Fruit fly (Drosophila melanogaster) whole organism, embryonic: ENCODE results near the gene CG7135.
A peak's percentile ranks its signal among the peaks of the same experiment; 100 is the strongest.

ENCODE experiments used
- Blimp-1 ChIP-seq: fragments of 200-800 bp; sonication (Bioruptor generic); optimal IDR thresholded peaks from 3 replicates; lab custom pipeline; 2018; ENCODE audit warnings: missing biosample characterization, missing genetic modification characterization, mild to moderate bottlenecking, moderate library complexity, missing genetic modification reagents
- CG10209 ChIP-seq: fragments of 200-800 bp; sonication (Bioruptor generic); optimal IDR thresholded peaks from 3 replicates; lab custom pipeline; 2017; ENCODE audit warnings: missing biosample characterization, mild to moderate bottlenecking, missing genetic modification characterization, missing genetic modification reagents
- CG10654 ChIP-seq: fragments of 200-800 bp; sonication (Bioruptor generic); optimal IDR thresholded peaks from 2 replicates; lab custom pipeline; 2016; ENCODE audit warnings: missing biosample characterization, missing genetic modification characterization
- CG30431 ChIP-seq: fragments of 200-800 bp; sonication (Bioruptor generic); optimal IDR thresholded peaks from 2 replicates; lab custom pipeline; 2017; ENCODE audit warnings: missing biosample characterization, missing genetic modification characterization
- CG4617 ChIP-seq: fragments of 200-800 bp; sonication (Bioruptor generic); optimal IDR thresholded peaks from 3 replicates; lab custom pipeline; 2016; ENCODE audit warnings: missing biosample characterization, missing genetic modification characterization, borderline replicate concordance
- CG4730 ChIP-seq: fragments of 200-800 bp; sonication (Bioruptor generic); IDR thresholded peaks from 2 replicates; pipeline ENCODE4 v1.3.6; 2022; ENCODE audit warnings: missing biosample characterization, missing genetic modification characterization
- CG6689 ChIP-seq: fragments of 200-800 bp; sonication (Bioruptor generic); IDR thresholded peaks from 2 replicates; pipeline ENCODE4 v1.3.6; 2022; ENCODE audit warnings: missing biosample characterization, missing genetic modification characterization
- CG6765 ChIP-seq: fragments of 200-800 bp; sonication (Bioruptor generic); optimal IDR thresholded peaks from 3 replicates; lab custom pipeline; 2017; ENCODE audit warnings: missing biosample characterization, mild to moderate bottlenecking, missing genetic modification characterization
- CG6813 ChIP-seq: fragments of 200-800 bp; sonication (Bioruptor generic); optimal IDR thresholded peaks from 2 replicates; lab custom pipeline; 2017; ENCODE audit warnings: missing biosample characterization, missing genetic modification characterization, mild to moderate bottlenecking, moderate library complexity, missing genetic modification reagents
- CG7963 ChIP-seq: fragments of 200-800 bp; sonication (Bioruptor generic); IDR thresholded peaks from 3 replicates; pipeline ENCODE4 v1.3.6; 2022; ENCODE audit warnings: missing biosample characterization, missing genetic modification characterization; ENCODE audit not compliant: partially characterized antibody
- CG8089 ChIP-seq: fragments of 200-800 bp; sonication (Bioruptor generic); optimal IDR thresholded peaks from 3 replicates; lab custom pipeline; 2016; ENCODE audit warnings: missing biosample characterization, missing genetic modification characterization
- Chrac-16 ChIP-seq: fragments of 200-800 bp; sonication (Bioruptor generic); optimal IDR thresholded peaks from 3 replicates; lab custom pipeline; 2016; ENCODE audit warnings: missing biosample characterization, missing genetic modification characterization
- CoRest ChIP-seq: fragments of 200-800 bp; sonication (Bioruptor generic); optimal IDR thresholded peaks from 3 replicates; lab custom pipeline; 2018; ENCODE audit warnings: missing biosample characterization, mild to moderate bottlenecking, missing genetic modification characterization, moderate library complexity
- CrebB ChIP-seq: fragments of 200-800 bp; sonication (Bioruptor generic); optimal IDR thresholded peaks from 3 replicates; lab custom pipeline; 2018; ENCODE audit warnings: missing biosample characterization, mild to moderate bottlenecking, missing genetic modification characterization
- Dbx ChIP-seq: fragments of 200-800 bp; sonication (Bioruptor generic); IDR thresholded peaks from 3 replicates; pipeline ENCODE4 v1.3.6; 2022; ENCODE audit warnings: missing biosample characterization, missing genetic modification characterization
- Eip74EF ChIP-seq, 2 experiments: fragments of 200-800 bp in 1 of 2; fragments of >200 bp in 1 of 2; sonication (Bioruptor generic) in 1 of 2; optimal IDR thresholded peaks; 2 replicates each; lab custom pipeline; 2017 to 2019; ENCODE audit warnings: missing biosample characterization in 2 of 2, missing genetic modification characterization in 2 of 2, mild to moderate bottlenecking in 1 of 2, moderate library complexity in 1 of 2
- Fer2 ChIP-seq: fragments of 200-800 bp; sonication (Bioruptor generic); optimal IDR thresholded peaks from 2 replicates; lab custom pipeline; 2018; ENCODE audit warnings: missing biosample characterization, mild to moderate bottlenecking, missing genetic modification characterization, moderate library complexity
- GATAe ChIP-seq: fragments of 200-800 bp; sonication (Bioruptor generic); conservative IDR thresholded peaks from 2 replicates; pipeline ENCODE4 v1.3.6; 2022; ENCODE audit warnings: missing biosample characterization, missing genetic modification characterization
- Gsc ChIP-seq: fragments of 200-800 bp; sonication (Bioruptor generic); IDR thresholded peaks from 2 replicates; pipeline ENCODE4 v1.3.6; 2022; ENCODE audit warnings: missing biosample characterization, missing genetic modification characterization
- HHEX ChIP-seq: fragments of 200-800 bp; sonication (Bioruptor generic); optimal IDR thresholded peaks from 3 replicates; lab custom pipeline; 2017; ENCODE audit warnings: missing biosample characterization, mild to moderate bottlenecking, missing genetic modification characterization, missing genetic modification reagents
- HLH54F ChIP-seq: fragments of 200-800 bp; sonication (Bioruptor generic); optimal IDR thresholded peaks from 3 replicates; lab custom pipeline; 2016; ENCODE audit warnings: missing biosample characterization, missing genetic modification characterization
- Hmr ChIP-seq: fragments of 200-800 bp; sonication (Bioruptor generic); optimal IDR thresholded peaks from 3 replicates; lab custom pipeline; 2017; ENCODE audit warnings: mild to moderate bottlenecking, missing biosample characterization, missing genetic modification reagents, missing genetic modification characterization
- Hmx ChIP-seq: fragments of 200-800 bp; sonication (Bioruptor generic); optimal IDR thresholded peaks from 2 replicates; lab custom pipeline; 2016; ENCODE audit warnings: missing biosample characterization, missing genetic modification characterization
- Hr51 ChIP-seq, 2 experiments: fragments of 200-800 bp; sonication (Bioruptor generic); optimal IDR thresholded peaks; 2 replicates in 1 of 2; 3 replicates in 1 of 2; lab custom pipeline; 2016 to 2018; ENCODE audit warnings: missing biosample characterization in 2 of 2, missing genetic modification characterization in 2 of 2, mild to moderate bottlenecking in 1 of 2, moderate library complexity in 1 of 2
- Lim3 ChIP-seq: fragments of 200-800 bp; sonication (Bioruptor generic); IDR thresholded peaks from 2 replicates; pipeline ENCODE4 v1.3.6; 2022; ENCODE audit warnings: missing biosample characterization, missing genetic modification characterization
- Myb ChIP-seq: fragments of 200-800 bp; sonication (Bioruptor generic); optimal IDR thresholded peaks from 2 replicates; lab custom pipeline; 2016; ENCODE audit warnings: missing biosample characterization, missing genetic modification characterization
- Nf-YC ChIP-seq: fragments of 200-800 bp; optimal IDR thresholded peaks from 3 replicates; lab custom pipeline; 2019; ENCODE audit warnings: missing biosample characterization, mild to moderate bottlenecking, missing genetic modification characterization, moderate library complexity
- Trl ChIP-seq, 3 experiments: fragments of >200 bp in 2 of 3; fragments of 200-800 bp in 1 of 3; sonication (Bioruptor generic) in 1 of 3; optimal IDR thresholded peaks; 2 replicates in 1 of 3; 3 replicates in 2 of 3; lab custom pipeline; 2016 to 2017; ENCODE audit warnings: missing biosample characterization in 1 of 3, missing genetic modification characterization in 1 of 3
- ab ChIP-seq: fragments of 200-800 bp; sonication (Bioruptor generic); optimal IDR thresholded peaks from 2 replicates; lab custom pipeline; 2016; ENCODE audit warnings: missing biosample characterization, missing genetic modification characterization
- bowl ChIP-seq: fragments of 200-800 bp; sonication (Bioruptor generic); IDR thresholded peaks from 2 replicates; pipeline ENCODE4 v1.3.6; 2022; ENCODE audit warnings: missing biosample characterization, missing genetic modification characterization
- btn ChIP-seq: fragments of 200-800 bp; sonication (Bioruptor generic); optimal IDR thresholded peaks from 2 replicates; lab custom pipeline; 2016; ENCODE audit warnings: missing biosample characterization, missing genetic modification characterization
- ci ChIP-seq: fragments of 200-800 bp; sonication (Bioruptor generic); IDR thresholded peaks from 3 replicates; pipeline ENCODE4 v1.3.6; 2022; ENCODE audit warnings: missing biosample characterization, missing genetic modification characterization
- corto ChIP-seq: fragments of 200-800 bp; sonication (Bioruptor generic); optimal IDR thresholded peaks from 2 replicates; lab custom pipeline; 2016; ENCODE audit warnings: missing biosample characterization, mild to moderate bottlenecking, missing genetic modification characterization, moderate library complexity
- crol ChIP-seq: fragments of 200-800 bp; sonication (Bioruptor generic); IDR thresholded peaks from 2 replicates; pipeline ENCODE4 v1.3.6; 2022; ENCODE audit warnings: missing biosample characterization, missing genetic modification characterization
- dan ChIP-seq: fragments of 200-800 bp; sonication (Bioruptor generic); IDR thresholded peaks from 2 replicates; pipeline ENCODE4 v1.3.6; 2022; ENCODE audit warnings: missing biosample characterization, missing genetic modification characterization
- gt ChIP-seq: fragments of 200-800 bp; sonication (Bioruptor generic); IDR thresholded peaks from 2 replicates; pipeline ENCODE4 v1.3.6; 2022; ENCODE audit warnings: missing biosample characterization, missing genetic modification characterization
- h ChIP-seq: fragments of >200 bp; optimal IDR thresholded peaks from 2 replicates; lab custom pipeline; 2017
- insv ChIP-seq, 2 experiments: fragments of 200-800 bp; sonication (Bioruptor generic); optimal IDR thresholded peaks; 3 replicates each; lab custom pipeline; 2016 to 2018; ENCODE audit warnings: missing biosample characterization in 2 of 2, missing genetic modification characterization in 2 of 2
- lola ChIP-seq, 3 experiments: fragments of >200 bp in 2 of 3; fragments of 200-800 bp in 1 of 3; sonication (Bioruptor generic) in 1 of 3; optimal IDR thresholded peaks; 2 replicates each; lab custom pipeline; 2017 to 2019; ENCODE audit warnings: missing biosample characterization in 3 of 3, missing genetic modification characterization in 3 of 3, mild to moderate bottlenecking in 1 of 3, moderate library complexity in 1 of 3
- maf-S ChIP-seq: fragments of 200-800 bp; sonication (Bioruptor generic); optimal IDR thresholded peaks from 2 replicates; lab custom pipeline; 2016; ENCODE audit warnings: missing biosample characterization, missing genetic modification characterization
- nau ChIP-seq: fragments of 200-800 bp; sonication (Bioruptor generic); optimal IDR thresholded peaks from 3 replicates; lab custom pipeline; 2017; ENCODE audit warnings: missing biosample characterization, mild to moderate bottlenecking, missing genetic modification characterization, missing genetic modification reagents
- nerfin-1 ChIP-seq: fragments of 200-800 bp; sonication (Bioruptor generic); optimal IDR thresholded peaks from 3 replicates; lab custom pipeline; 2019; ENCODE audit warnings: missing biosample characterization, mild to moderate bottlenecking, missing genetic modification characterization, moderate library complexity
- nom ChIP-seq: fragments of 200-800 bp; sonication (Bioruptor generic); optimal IDR thresholded peaks from 2 replicates; lab custom pipeline; 2017; ENCODE audit warnings: missing biosample characterization, missing genetic modification characterization, mild to moderate bottlenecking, moderate library complexity, missing genetic modification reagents
- odd ChIP-seq: fragments of 200-800 bp; sonication (Bioruptor generic); optimal IDR thresholded peaks from 2 replicates; lab custom pipeline; 2017; ENCODE audit warnings: missing biosample characterization, mild to moderate bottlenecking, missing genetic modification characterization
- row ChIP-seq: fragments of 200-800 bp; sonication (Bioruptor generic); IDR thresholded peaks from 3 replicates; pipeline ENCODE4 v1.3.6; 2022; ENCODE audit warnings: missing biosample characterization, missing genetic modification characterization
- run ChIP-seq: fragments of 200-800 bp; sonication (Bioruptor generic); optimal IDR thresholded peaks from 3 replicates; lab custom pipeline; 2018; ENCODE audit warnings: missing biosample characterization, mild to moderate bottlenecking, missing genetic modification characterization
- unc-4 ChIP-seq: fragments of 200-800 bp; sonication (Bioruptor generic); IDR thresholded peaks from 2 replicates; pipeline ENCODE4 v1.3.6; 2022; ENCODE audit warnings: missing biosample characterization, missing genetic modification characterization; ENCODE audit not compliant: partially characterized antibody
- unpg ChIP-seq: fragments of 200-800 bp; sonication (Bioruptor generic); optimal IDR thresholded peaks from 3 replicates; lab custom pipeline; 2018; ENCODE audit warnings: missing biosample characterization, mild to moderate bottlenecking, missing genetic modification characterization, moderate library complexity
- zen2 ChIP-seq: fragments of 200-800 bp; sonication (Bioruptor generic); IDR thresholded peaks from 3 replicates; pipeline ENCODE4 v1.3.6; 2022; ENCODE audit warnings: missing biosample characterization, missing genetic modification characterization; ENCODE audit not compliant: partially characterized antibody

CG7135 gene

dm6 chrX:18092810-18093222 lies 10.6 kb upstream of the CG7135 start, which contains the start of gene RhoGAP16F (continued):
- TF ChIP-seq nom (GFP tag; lab: Kevin White, UChicago) (peak; percentile 60), Eip74EF (GFP tag; optimal IDR thresholded peaks at IDR 0.05; lab: Kevin White, UChicago) (peak in 1 of 2 experiments; percentile 63), CG6689 (GFP tag; lab: Robert Waterston, UW) (peak; percentile 80), Lim3 (peak; percentile 22; the same call in 1 of the 2 replicates), CG30431 (GFP tag; lab: Kevin White, UChicago) (peak; percentile 77), lola (GFP tag; optimal IDR thresholded peaks at IDR 0.05; lab: Kevin White, UChicago) (peak in 1 of 3 experiments; percentile 78), Fer2 (tag; lab: Kevin White, UChicago) (peak; percentile 66), zen2 (GFP tag; lab: Robert Waterston, UW) (no peak), Hmr (GFP tag; lab: Kevin White, UChicago) (peak; percentile 81), crol (GFP tag; lab: Robert Waterston, UW) (peak; percentile 29; the same call in 1 of the 2 replicates), CG8089 (GFP tag; lab: Kevin White, UChicago) (peak; percentile 48), row (GFP tag; lab: Robert Waterston, UW) (peak; percentile 99), CG10654 (GFP tag; lab: Kevin White, UChicago) (peak; percentile 87), Gsc (GFP tag; lab: Robert Waterston, UW) (peak; percentile 66), nerfin-1 (tag; lab: Kevin White, UChicago) (peak; percentile 67), unpg (peak; percentile 88), Trl (optimal IDR thresholded peaks at IDR 0.05; lab: Kevin White, UChicago) (no peak), Trl (GFP tag; optimal IDR thresholded peaks at IDR 0.05; lab: Kevin White, UChicago) (peak; percentile 78), CG4617 (peak; percentile 65), Hr51 (GFP tag; optimal IDR thresholded peaks at IDR 0.05; lab: Kevin White, UChicago) (peak; percentile 73 to 84), odd (peak; percentile 64), btn (no peak), CG6813 (GFP tag; lab: Kevin White, UChicago) (peak; percentile 72), h (lab: Kevin White, UChicago) (no peak), unc-4 (GFP tag; lab: Robert Waterston, UW) (no peak), CG10209 (GFP tag; lab: Kevin White, UChicago) (peak; percentile 86), CoRest (tag; lab: Kevin White, UChicago) (peak; percentile 90), run (tag; lab: Kevin White, UChicago) (peak; percentile 40), ci (peak; percentile 80), Blimp-1 (GFP tag; lab: Kevin White, UChicago) (peak; percentile 74), corto (GFP tag; lab: Kevin White, UChicago) (no peak), CG6765 (GFP tag; lab: Kevin White, UChicago) (peak; percentile 62), HLH54F (GFP tag; lab: Kevin White, UChicago) (peak; percentile 83), HHEX (GFP tag; lab: Kevin White, UChicago) (peak; percentile 74), nau (GFP tag; lab: Kevin White, UChicago) (peak; percentile 72), maf-S (GFP tag; lab: Kevin White, UChicago) (peak; percentile 49), Dbx (peak; percentile 82; the same call in 2 of the 3 replicates), gt (GFP tag; lab: Robert Waterston, UW) (no peak; the same call in 1 of the 2 replicates), Myb (GFP tag; lab: Kevin White, UChicago) (peak; percentile 79), CG4730 (peak; percentile 70), Hmx (peak; percentile 54), Nf-YC (tag; lab: Kevin White, UChicago) (peak; percentile 72), CrebB (tag; lab: Kevin White, UChicago) (peak; percentile 60), ab (GFP tag; lab: Kevin White, UChicago) (peak; percentile 41), dan (GFP tag; lab: Robert Waterston, UW) (peak; percentile 44; the same call in 1 of the 2 replicates), insv (GFP tag; optimal IDR thresholded peaks at IDR 0.05; lab: Kevin White, UChicago) (peak in 1 of 2 experiments; percentile 28), bowl (GFP tag; lab: Robert Waterston, UW) (0 out of 2 replicates have a peak, but pooled peaks have one; percentile 27), Chrac-16 (peak; percentile 90), GATAe (GFP tag; lab: Robert Waterston, UW) (no peak), CG7963 (GFP tag; lab: Robert Waterston, UW) (no peak)
